Worm (Caenorhabditis elegans) whole organism, late embryonic: Measurements from ENCODE around the gene fipr-16.

Experiments used
- ceh-14 ChIP-seq: sonication (generic microtip); optimal IDR thresholded peaks from 2 replicates; lab custom pipeline; 2016; ENCODE audit warnings: missing genotype, missing genetic modification characterization, missing compliant biosample characterization
- ceh-19 ChIP-seq: fragments of 200-800 bp; sonication (Bioruptor generic); optimal IDR thresholded peaks from 2 replicates; lab custom pipeline; 2018; ENCODE audit warnings: mild to moderate bottlenecking, missing genetic modification characterization, missing compliant biosample characterization
- ceh-24 ChIP-seq: sonication (generic microtip); optimal IDR thresholded peaks from 2 replicates; lab custom pipeline; 2016; ENCODE audit warnings: mild to moderate bottlenecking, missing genetic modification characterization, missing compliant biosample characterization
- ceh-31 ChIP-seq: sonication (generic microtip); optimal IDR thresholded peaks from 2 replicates; lab custom pipeline; 2016; ENCODE audit warnings: missing genetic modification characterization, missing compliant biosample characterization
- fkh-6 ChIP-seq: sonication (generic microtip); optimal IDR thresholded peaks from 2 replicates; lab custom pipeline; 2016; ENCODE audit warnings: missing genetic modification characterization, missing compliant biosample characterization
- lin-11 ChIP-seq: fragments of 200-800 bp; sonication (Bioruptor generic); optimal IDR thresholded peaks from 2 replicates; lab custom pipeline; 2018; ENCODE audit warnings: mild to moderate bottlenecking, missing genetic modification characterization, missing compliant biosample characterization
- pqm-1 ChIP-seq: sonication (generic microtip); optimal IDR thresholded peaks from 2 replicates; lab custom pipeline; 2016; ENCODE audit warnings: missing genetic modification characterization, missing compliant biosample characterization

DNA sequence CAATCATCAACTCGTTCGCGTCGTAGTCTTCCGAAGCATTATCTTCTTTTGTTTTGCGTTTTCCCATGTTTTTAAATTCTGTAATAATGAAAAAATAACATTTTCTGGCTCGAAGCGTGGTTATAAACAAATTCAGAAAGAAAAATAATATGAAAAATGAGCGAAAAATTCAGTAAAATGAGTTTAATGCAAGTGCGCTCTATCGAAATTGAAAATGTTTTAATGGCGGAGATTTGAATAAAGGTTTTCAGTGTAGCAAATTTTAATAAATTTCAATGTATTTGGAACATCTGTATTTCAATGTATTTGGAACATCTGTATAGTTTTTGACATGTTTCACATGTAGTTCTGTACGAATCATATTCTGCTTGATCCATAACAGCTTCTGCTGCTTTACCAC is 23.7 kb upstream of the fipr-16 start, which contains the start of gene rha-2:
- TF ChIP-seq ceh-24 (tag; lab: Kevin White, UChicago) (no peak), fkh-6 (tag; lab: Kevin White, UChicago) (no peak), ceh-14 (tag; lab: Kevin White, UChicago) (no peak), pqm-1 (tag; lab: Kevin White, UChicago) (no peak), ceh-31 (no peak), lin-11 (tag; lab: Kevin White, UChicago) (no peak), ceh-19 (no peak)
